Fruit fly (Drosophila melanogaster): ENCODE results near the gene Sbp2.
A peak's percentile ranks its signal among the peaks of the same experiment; 100 is the strongest.

Sbp2 gene

DNA sequence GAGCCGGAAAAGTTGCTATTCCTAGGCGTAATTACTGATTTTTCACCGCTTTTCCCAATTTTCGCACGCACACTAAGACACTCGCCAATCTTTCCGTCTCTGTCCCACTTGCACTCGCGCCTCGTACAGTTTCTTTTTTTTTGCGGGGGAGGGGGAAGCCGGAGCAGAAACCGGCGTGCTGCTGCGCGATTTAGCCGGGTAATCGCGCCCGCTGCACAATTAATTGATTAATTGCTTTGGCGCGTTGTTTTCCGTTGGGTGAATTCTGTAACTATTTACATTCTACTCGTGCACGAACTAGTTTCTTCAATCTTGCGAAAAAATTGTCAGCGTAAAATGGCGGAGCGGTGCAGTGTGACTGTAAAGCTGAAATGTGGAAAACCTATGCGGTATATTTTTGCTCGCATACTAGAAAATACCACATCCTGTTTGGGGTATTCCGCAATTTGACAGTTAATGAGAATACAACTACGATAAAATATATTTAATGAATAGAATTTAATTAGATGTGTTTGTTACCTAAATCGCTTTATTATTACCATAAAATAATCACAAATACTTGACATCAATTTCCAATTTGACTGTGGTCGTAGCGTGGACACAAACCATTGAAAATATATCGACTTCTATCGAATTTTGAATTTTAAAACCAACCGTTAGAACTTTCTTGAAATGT, 11.3 kb downstream of the Sbp2 start, which contains the start of gene Cpsf6 (continued):
- peak; percentile 47 for TF ChIP-seq OdsH (GFP tag; optimal IDR thresholded peaks at IDR 0.05)
- TF ChIP-seq Smox (GFP tag; optimal IDR thresholded peaks at IDR 0.05), result peak; percentile 45
- no peak for TF ChIP-seq CG7368 (GFP tag; optimal IDR thresholded peaks at IDR 0.05)
- TF ChIP-seq salr (GFP tag; optimal IDR thresholded peaks at IDR 0.05), result peak in 1 of 2 experiments; percentile 24
- peak; percentile 42 for TF ChIP-seq CG31627 (GFP tag; optimal IDR thresholded peaks at IDR 0.05)
- TF ChIP-seq Eip75B (GFP tag; optimal IDR thresholded peaks at IDR 0.05), result peak; percentile 34
- no peak for TF ChIP-seq net (GFP tag; optimal IDR thresholded peaks at IDR 0.05)
- peak; percentile 48 for TF ChIP-seq Hr39 (GFP tag; optimal IDR thresholded peaks at IDR 0.05)
- peak; percentile 36 for TF ChIP-seq Sox102F (GFP tag; optimal IDR thresholded peaks at IDR 0.05)
- TF ChIP-seq CG32006 (GFP tag; optimal IDR thresholded peaks at IDR 0.05), result peak; percentile 16
- peak; percentile 47 for TF ChIP-seq CG10631 (GFP tag; optimal IDR thresholded peaks at IDR 0.05)
- peak; percentile 15 for TF ChIP-seq CG6792 (GFP tag; optimal IDR thresholded peaks at IDR 0.05)
- peak; percentile 10 for TF ChIP-seq achi (GFP tag; optimal IDR thresholded peaks at IDR 0.05)

DNA sequence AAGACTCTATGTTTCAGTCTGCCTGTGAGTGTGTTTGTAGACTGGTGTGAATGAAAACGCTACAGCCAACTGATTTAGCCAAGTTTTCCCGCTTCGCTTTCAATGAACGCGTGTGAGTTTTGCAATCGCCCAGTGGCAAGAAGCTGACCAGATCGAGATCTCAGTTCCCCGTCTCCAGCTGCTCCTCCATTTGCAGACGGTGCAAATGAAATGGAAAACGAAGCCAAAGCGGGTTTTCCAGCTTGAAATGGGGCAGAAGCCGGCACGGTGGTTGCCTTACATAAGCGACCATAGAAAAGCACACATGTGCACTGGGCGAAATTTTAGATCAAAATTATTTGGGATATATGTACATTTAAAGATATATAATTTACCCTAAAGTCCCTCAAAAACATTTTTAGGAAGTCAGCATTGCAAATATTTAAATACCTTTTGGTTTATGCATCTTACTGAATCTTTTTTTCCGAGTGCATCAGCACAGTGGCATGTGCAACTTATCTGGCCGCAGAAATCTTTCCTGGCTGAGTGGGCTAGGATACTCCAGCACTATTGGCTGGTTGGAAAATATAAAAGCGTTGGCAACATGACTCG, 15.1 kb downstream of the Sbp2 start, which contains the start of gene CG43059:
CG43059 (minus strand) TSS at position 51 of the 591 bp plus-strand sequence.
- no peak for TF ChIP-seq Hr39 (GFP tag; optimal IDR thresholded peaks at IDR 0.05)
- peak; percentile 30 for TF ChIP-seq svp (GFP tag)
- peak; percentile 65 for TF ChIP-seq CG4318 (GFP tag; optimal IDR thresholded peaks at IDR 0.05)
- TF ChIP-seq Ets21C (GFP tag; optimal IDR thresholded peaks at IDR 0.05), result no peak
- no peak for TF ChIP-seq CG1621 (tag; optimal IDR thresholded peaks at IDR 0.05)
- peak; percentile 78 for TF ChIP-seq CG11294 (GFP tag; IDR thresholded peaks at IDR 0.05)
- TF ChIP-seq topi (GFP tag; optimal IDR thresholded peaks at IDR 0.05), result no peak
- peak; percentile 50 for TF ChIP-seq OdsH (GFP tag; optimal IDR thresholded peaks at IDR 0.05)
- no peak for TF ChIP-seq Blimp-1 (GFP tag; optimal IDR thresholded peaks at IDR 0.05)
- peak in 1 of 2 experiments; percentile 34 for TF ChIP-seq salr (GFP tag; optimal IDR thresholded peaks at IDR 0.05)
- peak; percentile 54 for TF ChIP-seq dac (GFP tag; optimal IDR thresholded peaks at IDR 0.05)
- peak; percentile 87 for TF ChIP-seq CG6163 (GFP tag; IDR thresholded peaks at IDR 0.05)
- TF ChIP-seq Smox (GFP tag; optimal IDR thresholded peaks at IDR 0.05), result no peak
- TF ChIP-seq CG32006 (GFP tag; optimal IDR thresholded peaks at IDR 0.05), result peak; percentile 88
- TF ChIP-seq Lpt (GFP tag; optimal IDR thresholded peaks at IDR 0.05), result peak; percentile 71
- no peak for TF ChIP-seq Eip93F (GFP tag; optimal IDR thresholded peaks at IDR 0.05)
- peak; percentile 36 for TF ChIP-seq CG3919 (GFP tag; optimal IDR thresholded peaks at IDR 0.05)
- TF ChIP-seq CG11762 (GFP tag; optimal IDR thresholded peaks at IDR 0.05; ENCODE audit: insufficient read depth), result no peak
- no peak for TF ChIP-seq fd59A (GFP tag; optimal IDR thresholded peaks at IDR 0.05)
- TF ChIP-seq Ets96B (tag; optimal IDR thresholded peaks at IDR 0.05), result no peak
- TF ChIP-seq Sox14 (GFP tag; optimal IDR thresholded peaks at IDR 0.05), result peak; percentile 27
- TF ChIP-seq CG9139 (GFP tag; optimal IDR thresholded peaks at IDR 0.05), result no peak
- TF ChIP-seq pdm3 (GFP tag; optimal IDR thresholded peaks at IDR 0.05), result peak; percentile 52
- no peak for TF ChIP-seq CG6808 (GFP tag; optimal IDR thresholded peaks at IDR 0.05)
- TF ChIP-seq CG10669 (GFP tag; optimal IDR thresholded peaks at IDR 0.05), result no peak
- peak; percentile 64 for TF ChIP-seq achi (GFP tag; optimal IDR thresholded peaks at IDR 0.05)
- TF ChIP-seq CG16779 (tag; optimal IDR thresholded peaks at IDR 0.05), result peak; percentile 11
- TF ChIP-seq ss (GFP tag; optimal IDR thresholded peaks at IDR 0.05), result no peak
- no peak for TF ChIP-seq CG11902 (GFP tag; optimal IDR thresholded peaks at IDR 0.05)
- peak; percentile 52 for TF ChIP-seq CG10631 (GFP tag; optimal IDR thresholded peaks at IDR 0.05)
- TF ChIP-seq spab (GFP tag; optimal IDR thresholded peaks at IDR 0.05), result no peak
- no peak for TF ChIP-seq CG31627 (GFP tag; optimal IDR thresholded peaks at IDR 0.05)
- no peak for TF ChIP-seq fkh (GFP tag; optimal IDR thresholded peaks at IDR 0.05)
- TF ChIP-seq Eip78C (GFP tag), result peak; percentile 68
- TF ChIP-seq Met (GFP tag; optimal IDR thresholded peaks at IDR 0.05), result no peak
- TF ChIP-seq CG34406 (GFP tag; optimal IDR thresholded peaks at IDR 0.05), result no peak
- peak; percentile 93 for TF ChIP-seq eg (GFP tag; IDR thresholded peaks at IDR 0.05)
- TF ChIP-seq CG7368 (GFP tag; optimal IDR thresholded peaks at IDR 0.05), result no peak
- TF ChIP-seq Sox15 (GFP tag; optimal IDR thresholded peaks at IDR 0.05), result no peak
- TF ChIP-seq Hr38 (GFP tag; optimal IDR thresholded peaks at IDR 0.05), result no peak
- no peak for TF ChIP-seq CG6792 (GFP tag; optimal IDR thresholded peaks at IDR 0.05)
- TF ChIP-seq CG8632 (GFP tag; optimal IDR thresholded peaks at IDR 0.05), result no peak
- TF ChIP-seq CG3032 (tag; optimal IDR thresholded peaks at IDR 0.05), result no peak
- TF ChIP-seq net (GFP tag; optimal IDR thresholded peaks at IDR 0.05), result peak; percentile 45
